Worm (Caenorhabditis elegans): ENCODE measurements around the gene egl-27.

egl-27 gene

ce11 chrII:6890095-6890494, 55.3 kb downstream of the egl-27 start, which contains the start of gene acer-1:
TSS of gene acer-1 (minus strand) at chrII:6890400.
- TF ChIP-seq unc-62 (GFP tag; optimal IDR thresholded peaks at IDR 0.05), result no peak

ce11 chrII:6891176-6891575, 56.4 kb downstream of the egl-27 start:
- TF ChIP-seq unc-62 (GFP tag; optimal IDR thresholded peaks at IDR 0.05), result no peak

ce11 chrII:6891838-6892237, 57.0 kb downstream of the egl-27 start:
- TF ChIP-seq unc-62 (GFP tag; optimal IDR thresholded peaks at IDR 0.05), result no peak

- TF ChIP-seq unc-62 (GFP tag; optimal IDR thresholded peaks at IDR 0.05), result no peak
Observed at ce11 chrII:6893589-6894245, 58.9 kb downstream of the egl-27 start, which contains the start of gene adal-1. TSS of gene adal-1 (minus strand) at chrII:6893639.

ce11 chrII:6897507-6897906, 62.7 kb downstream of the egl-27 start, which contains the start of gene C44B7.11:
TSS of gene C44B7.11 (minus strand) at chrII:6897540.
- TF ChIP-seq unc-62 (GFP tag; optimal IDR thresholded peaks at IDR 0.05), result no peak
